Fruit fly (Drosophila melanogaster) ovary, adult (tissue): ENCODE results near the gene CG43219.

ENCODE experiments used
- CG17801 ChIP-seq: fragments of 200-800 bp; optimal IDR thresholded peaks from 2 replicates; lab custom pipeline; 2019; ENCODE audit warnings: missing biosample characterization, mild to moderate bottlenecking, missing genetic modification characterization, moderate library complexity; ENCODE audit not compliant: partially characterized antibody

CG43219 gene

DNA sequence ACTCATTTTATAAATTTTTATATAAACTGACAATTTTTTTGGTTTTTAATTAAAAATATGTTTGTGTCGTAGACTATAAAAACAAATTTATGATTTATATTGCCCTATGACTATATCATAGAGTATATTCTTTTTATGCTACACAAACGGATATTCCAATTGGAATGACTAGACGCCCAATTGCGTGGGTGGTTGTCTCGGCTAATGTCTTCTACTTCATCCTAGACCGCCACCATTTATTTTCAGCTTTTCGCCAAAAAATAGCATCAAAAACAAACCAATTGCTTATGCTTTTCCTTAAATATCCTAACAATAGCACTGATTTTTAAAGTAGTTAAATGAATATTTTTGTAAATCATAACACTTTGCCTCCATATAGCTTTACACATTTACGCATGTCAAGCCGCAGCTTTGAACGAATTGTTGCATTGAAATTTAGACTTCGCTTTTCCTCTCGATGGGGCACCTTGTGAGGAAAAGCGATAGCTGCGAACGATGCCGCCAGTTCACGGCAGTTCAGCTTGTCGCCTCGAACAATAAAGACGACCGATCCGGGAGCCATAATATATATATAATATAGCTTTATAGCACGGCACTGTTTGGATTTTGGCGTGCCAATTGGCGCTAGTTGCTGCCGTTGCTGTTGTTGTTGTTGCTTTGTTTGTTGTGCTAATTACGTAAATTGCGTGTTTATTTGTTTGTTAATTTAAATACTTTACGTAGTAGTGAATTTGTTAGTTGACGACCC is 18.0 kb upstream of the CG43219 start:
- TF ChIP-seq CG17801 (GFP tag; lab: Kevin White, UChicago), result no peak

- TF ChIP-seq CG17801 (GFP tag; lab: Kevin White, UChicago), result peak; percentile 75
Measured at dm6 chr3L:21202777-21203282, 17.4 kb upstream of the CG43219 start, which contains the start of the genes Targ1, CG10512 and Targ2. TSS of gene Targ1 (minus strand) at chr3L:21202882. TSS of gene CG10512 (plus strand) at chr3L:21202920. TSS of gene Targ2 (minus strand) at chr3L:21203232.

DNA sequence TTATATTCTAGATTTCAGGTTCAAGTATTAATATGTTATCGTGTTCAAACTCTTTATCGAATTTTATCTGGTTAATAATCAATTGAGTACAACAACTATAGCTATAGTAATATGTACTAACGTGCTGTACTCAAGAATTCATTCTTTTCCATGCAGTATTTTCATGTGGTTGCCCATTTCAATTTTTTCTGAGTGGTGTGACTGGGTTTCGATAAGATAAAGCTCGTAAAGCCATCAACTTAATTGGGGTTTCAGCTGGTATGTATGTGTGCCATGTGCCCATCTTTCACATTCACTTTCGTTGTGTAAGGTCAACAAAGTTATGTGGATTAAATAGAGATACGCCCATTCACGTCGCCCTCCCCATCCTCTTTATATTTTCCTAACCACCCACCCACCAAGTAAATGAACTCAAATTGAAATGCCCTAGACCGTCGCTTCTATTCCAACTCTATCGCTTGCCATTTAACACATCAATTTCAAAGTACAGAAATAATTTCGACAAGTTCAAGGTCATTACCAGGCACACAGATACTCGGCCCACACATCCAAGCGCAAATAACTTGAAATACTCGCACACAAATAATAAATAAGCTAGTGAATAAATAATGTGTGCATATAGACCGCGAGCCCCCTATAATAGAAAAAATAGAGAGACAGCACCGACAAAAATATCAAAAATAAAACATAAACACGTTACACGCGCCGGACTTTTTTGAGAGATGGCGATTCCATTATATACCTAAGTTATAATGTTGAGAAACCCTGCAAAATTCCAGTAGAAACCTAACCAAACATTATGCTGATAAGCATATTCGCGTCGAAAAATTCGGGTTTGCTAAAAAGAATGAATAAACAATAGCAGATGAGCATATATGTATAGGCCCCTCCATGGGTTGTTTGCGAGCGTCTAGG is 15.4 kb upstream of the CG43219 start:
- no peak for TF ChIP-seq CG17801 (GFP tag; lab: Kevin White, UChicago)

- no peak for TF ChIP-seq CG17801 (GFP tag; lab: Kevin White, UChicago)
Measured at dm6 chr3L:21205496-21205824, 14.7 kb upstream of the CG43219 start.

DNA sequence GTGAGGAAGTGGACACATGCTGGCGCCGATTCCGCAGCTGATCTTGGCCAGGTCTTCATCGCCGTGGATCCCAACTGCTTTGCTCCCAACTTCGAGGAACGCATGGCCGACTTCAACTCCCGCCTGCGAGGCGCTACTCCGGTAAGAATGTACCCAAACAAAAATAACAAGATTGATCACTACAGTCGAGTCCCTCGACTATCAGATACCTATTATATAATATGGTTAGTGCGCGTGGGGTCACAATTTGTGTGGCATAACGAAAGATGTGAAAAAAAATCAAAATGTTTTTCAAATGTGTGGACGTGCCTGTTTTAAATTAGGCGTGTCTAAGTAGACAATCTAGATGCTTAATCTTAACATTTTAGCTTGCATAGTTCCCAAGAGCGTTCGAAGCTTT is 13.7 kb upstream of the CG43219 start:
- no peak for TF ChIP-seq CG17801 (GFP tag; lab: Kevin White, UChicago)

DNA sequence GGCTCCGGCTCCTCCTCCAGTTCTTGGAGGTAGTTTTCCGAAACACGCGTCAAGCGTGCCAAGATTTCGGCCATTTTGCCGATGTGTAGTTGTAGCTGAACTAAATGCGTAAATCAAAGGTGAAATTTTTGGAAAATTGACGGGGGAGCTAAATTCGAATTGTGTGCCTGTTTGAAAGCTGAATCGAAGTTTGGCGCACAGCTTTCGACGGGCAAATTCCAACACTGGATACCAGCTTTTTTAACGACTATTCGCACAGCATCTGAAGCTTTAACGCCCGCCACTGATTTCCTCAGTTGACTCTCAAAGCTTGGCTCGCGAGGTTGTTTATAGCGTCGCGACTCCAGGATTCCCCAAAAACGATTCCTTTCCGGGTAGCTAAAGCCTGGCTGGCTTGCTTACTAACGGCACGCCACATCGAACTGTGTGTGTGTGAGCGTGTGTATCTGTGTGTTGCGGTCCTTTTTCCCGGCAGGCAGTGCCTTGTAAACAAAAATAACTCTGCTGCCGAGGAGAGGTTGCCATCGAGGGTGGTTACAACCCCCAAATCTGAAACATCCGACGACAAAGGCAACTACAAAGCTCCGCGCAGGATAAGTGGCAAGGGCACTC is 10.2 kb upstream of the CG43219 start, which contains the start of the genes CG10510 and CG10508:
CG10510 (minus strand) TSS at position 164 of the 612 bp plus-strand sequence.
CG10508 (plus strand) TSS at position 295 of the 612 bp plus-strand sequence.
- TF ChIP-seq CG17801 (GFP tag; lab: Kevin White, UChicago), result no peak

DNA sequence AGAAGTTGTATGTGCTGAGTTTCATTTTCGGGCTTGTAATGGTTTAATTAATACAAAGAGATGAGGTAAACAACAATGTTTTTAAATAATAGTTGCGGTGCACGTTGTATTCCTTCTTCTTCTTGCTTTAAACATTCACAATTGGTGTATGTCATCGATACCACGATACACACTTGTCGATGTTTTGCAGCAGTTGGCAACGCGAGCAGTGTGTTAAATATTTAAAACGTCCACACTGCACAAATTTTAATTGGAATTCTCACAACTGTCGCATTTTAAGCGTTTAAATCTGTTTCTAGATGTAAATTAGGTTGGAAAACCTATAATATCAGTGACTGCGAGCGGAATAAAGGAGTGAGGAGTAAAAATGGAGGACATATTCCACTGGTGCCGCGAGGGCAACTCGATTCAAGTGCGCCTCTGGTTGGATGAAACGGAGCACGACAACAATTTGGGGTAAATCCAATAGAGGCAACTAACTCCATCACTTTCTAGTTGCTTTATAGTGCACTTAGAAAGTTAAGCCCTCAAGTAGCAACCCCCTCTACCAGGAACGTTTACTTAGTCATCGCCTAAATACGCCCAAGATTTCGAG is 3.4 kb upstream of the CG43219 start, which contains the start of the genes Trmt112 and Ilk:
Trmt112 (minus strand) TSS at position 143 of the 595 bp plus-strand sequence.
Ilk (plus strand) TSS at position 205 of the 595 bp plus-strand sequence.
- no peak for TF ChIP-seq CG17801 (GFP tag; lab: Kevin White, UChicago)

- no peak for TF ChIP-seq CG17801 (GFP tag; lab: Kevin White, UChicago)
Measured at dm6 chr3L:21219160-21219559, 1.0 kb upstream of the CG43219 start.

DNA sequence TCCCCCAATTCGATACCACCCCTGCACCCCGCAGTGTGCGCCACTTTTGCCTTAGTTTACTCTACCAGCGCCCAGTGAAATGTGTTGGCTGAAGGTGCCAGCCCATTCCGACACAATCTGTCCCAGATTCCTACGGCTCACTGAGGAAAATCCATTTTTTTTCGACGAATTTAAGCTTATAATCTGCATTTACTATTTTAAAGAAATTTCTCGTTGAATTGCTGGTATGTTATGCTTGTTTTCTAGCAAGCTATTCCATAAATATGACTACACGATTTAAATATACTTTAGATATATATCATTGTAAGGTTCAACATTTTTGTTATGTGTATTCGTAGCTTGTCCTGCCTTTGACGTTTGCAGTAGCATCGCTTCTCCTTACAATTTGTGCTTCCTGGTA is 3.1 kb downstream of the CG43219 start:
- no peak for TF ChIP-seq CG17801 (GFP tag; lab: Kevin White, UChicago)

DNA sequence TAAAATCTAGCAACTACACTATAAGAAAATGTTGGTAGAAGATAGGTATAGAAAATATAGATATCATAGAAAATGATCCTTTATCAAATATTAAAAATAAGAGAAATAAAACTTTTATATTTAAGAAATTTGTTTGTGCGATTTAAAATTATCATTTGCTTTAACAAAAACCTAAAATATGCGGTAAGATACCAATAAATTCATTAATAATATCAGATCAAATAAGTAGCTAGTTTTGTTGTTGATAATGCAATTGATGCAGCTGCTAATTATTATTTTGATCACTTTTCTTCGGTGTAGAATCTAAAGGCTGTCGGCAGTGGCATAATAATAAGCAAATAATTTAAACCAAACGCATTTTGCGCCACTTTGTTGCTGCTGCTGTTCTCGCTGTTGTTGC is 4.1 kb downstream of the CG43219 start:
- TF ChIP-seq CG17801 (GFP tag; lab: Kevin White, UChicago), result no peak

DNA sequence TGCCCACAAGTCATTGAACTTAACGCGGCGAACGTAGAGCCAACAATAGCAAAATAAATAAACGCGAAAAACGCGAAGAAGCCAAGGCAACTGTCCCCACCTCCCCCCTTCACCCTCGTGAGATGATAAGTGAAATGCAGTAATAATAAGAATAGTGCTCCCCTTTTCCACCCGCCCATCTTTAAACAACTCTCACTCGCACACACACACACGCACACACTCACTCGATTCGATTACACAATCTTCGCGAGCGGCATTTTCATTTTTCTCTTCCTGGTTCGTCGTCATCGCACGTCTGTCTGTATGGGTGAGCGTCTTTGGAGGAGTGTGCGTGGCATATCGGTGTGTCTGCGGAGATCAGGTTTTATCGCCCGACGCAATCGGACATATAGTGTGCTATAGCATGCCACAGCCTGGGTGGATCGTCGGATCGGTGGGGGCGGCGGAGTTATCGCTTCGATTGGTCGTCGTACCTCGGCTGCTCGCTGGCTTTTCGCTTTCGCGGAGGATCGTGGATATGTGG is 4.6 kb downstream of the CG43219 start:
- TF ChIP-seq CG17801 (GFP tag; lab: Kevin White, UChicago), result no peak

dm6 chr3L:21225642-21226041 is 5.4 kb downstream of the CG43219 start:
- TF ChIP-seq CG17801 (GFP tag; lab: Kevin White, UChicago), result no peak

- no peak for TF ChIP-seq CG17801 (GFP tag; lab: Kevin White, UChicago)
Measured at dm6 chr3L:21226309-21226708, 6.1 kb downstream of the CG43219 start, which contains the start of gene Eip78C. TSS of gene Eip78C (plus strand) at chr3L:21226609.

dm6 chr3L:21229764-21230163 is 9.6 kb downstream of the CG43219 start:
- TF ChIP-seq CG17801 (GFP tag; lab: Kevin White, UChicago), result no peak
